Worm (Caenorhabditis elegans) whole organism, L2 larva: Measurements from ENCODE around the gene ddx-19.

Source experiments
- elt-3 ChIP-seq: sonication (generic microtip); optimal IDR thresholded peaks from 2 replicates; lab custom pipeline; 2017; ENCODE audit warnings: missing biosample characterization, missing genetic modification characterization
- fos-1 ChIP-seq: fragments of 150-350 bp; optimal IDR thresholded peaks from 2 replicates; lab custom pipeline; 2014; ENCODE audit warnings: missing biosample characterization, missing genetic modification characterization
- gmeb-1 ChIP-seq: fragments of 150-350 bp; optimal IDR thresholded peaks from 2 replicates; lab custom pipeline; 2014; ENCODE audit warnings: missing biosample characterization, missing genetic modification characterization
- lin-13 ChIP-seq: fragments of 150-350 bp; optimal IDR thresholded peaks from 2 replicates; lab custom pipeline; 2014; ENCODE audit warnings: missing biosample characterization, missing genetic modification reagents, missing genetic modification characterization
- nhr-11 ChIP-seq: fragments of 150-350 bp; optimal IDR thresholded peaks from 2 replicates; lab custom pipeline; 2014; ENCODE audit warnings: missing biosample characterization, missing genetic modification characterization
- nhr-237 ChIP-seq: fragments of 150-350 bp; optimal IDR thresholded peaks from 2 replicates; lab custom pipeline; 2014; ENCODE audit warnings: missing biosample characterization, missing genetic modification characterization
- nhr-25 ChIP-seq: fragments of 150-350 bp; sonication (generic microtip); optimal IDR thresholded peaks from 3 replicates; lab custom pipeline; 2014; ENCODE audit warnings: missing biosample characterization, missing genetic modification characterization
- unc-39 ChIP-seq: fragments of 150-350 bp; optimal IDR thresholded peaks from 2 replicates; lab custom pipeline; 2014; ENCODE audit warnings: missing biosample characterization, missing genetic modification characterization

DNA sequence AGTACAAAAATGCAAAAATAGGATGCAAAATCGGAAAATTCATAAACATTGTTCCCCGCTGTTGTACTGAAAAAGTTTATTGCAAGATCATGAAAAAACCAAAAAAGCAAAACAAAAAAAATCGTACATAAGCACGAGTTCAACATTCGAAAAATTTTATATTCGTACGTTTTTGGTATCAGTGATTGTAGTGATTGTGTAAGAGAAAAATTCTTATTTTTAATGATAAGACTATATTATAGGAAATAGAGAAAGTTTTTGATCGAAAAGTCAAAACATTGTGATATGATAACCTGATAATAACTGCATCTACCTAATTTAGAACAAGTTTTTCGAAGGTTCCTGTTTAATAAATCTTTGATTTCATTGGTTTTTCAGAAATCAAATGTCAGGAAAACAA lies 32.6 kb downstream of the ddx-19 start:
- no peak for TF ChIP-seq lin-13 (GFP tag; lab: Kevin White, UChicago)
- no peak for TF ChIP-seq gmeb-1
- peak; percentile 46 for TF ChIP-seq fos-1 (tag; lab: Kevin White, UChicago)
- TF ChIP-seq nhr-237 (tag; lab: Kevin White, UChicago) = no peak
- no peak for TF ChIP-seq nhr-25
- TF ChIP-seq elt-3 (tag; lab: Kevin White, UChicago) = no peak
- no peak for TF ChIP-seq nhr-11 (tag; lab: Kevin White, UChicago)
- TF ChIP-seq unc-39 (tag; lab: Kevin White, UChicago) = no peak
